Worm (Caenorhabditis elegans) whole organism, young adult: ENCODE measurements around the gene nasp-2.

Experiments
- B0336.3 ChIP-seq: fragments of 200-800 bp; sonication (Bioruptor generic); IDR thresholded peaks from 2 replicates; pipeline ENCODE4 v1.3.6; 2022; ENCODE audit warnings: missing genetic modification characterization, missing compliant biosample characterization
- C06A6.2 ChIP-seq: fragments of 200-800 bp; sonication (Bioruptor generic); conservative IDR thresholded peaks from 2 replicates; pipeline ENCODE4 v1.3.6; 2022; ENCODE audit warnings: missing genetic modification characterization, missing compliant biosample characterization
- C17E4.6 ChIP-seq: fragments of 200-800 bp; sonication (Bioruptor generic); IDR thresholded peaks from 2 replicates; pipeline ENCODE4 v1.3.6; 2022; ENCODE audit warnings: missing genetic modification reagents, missing genetic modification characterization, missing compliant biosample characterization
- F52B5.7 ChIP-seq: sonication (generic microtip); optimal IDR thresholded peaks from 2 replicates; lab custom pipeline; 2016; ENCODE audit warnings: mild to moderate bottlenecking, missing genetic modification characterization, missing compliant biosample characterization
- K11D2.4 ChIP-seq: fragments of 200-800 bp; sonication (Bioruptor generic); IDR thresholded peaks from 2 replicates; pipeline ENCODE4 v1.3.6; 2022; ENCODE audit warnings: missing genetic modification reagents, missing genetic modification characterization, missing compliant biosample characterization
- Y53F4B.3 ChIP-seq: fragments of 200-800 bp; sonication (Bioruptor generic); IDR thresholded peaks from 2 replicates; pipeline ENCODE4 v1.3.6; 2022; ENCODE audit warnings: missing genetic modification reagents, missing genetic modification characterization, missing compliant biosample characterization
- Y53G8AR.9 ChIP-seq: fragments of 200-800 bp; sonication (Bioruptor generic); conservative IDR thresholded peaks from 2 replicates; pipeline ENCODE4 v1.3.6; 2022; ENCODE audit warnings: missing genetic modification reagents, missing genetic modification characterization, missing compliant biosample characterization
- akir-1 ChIP-seq: fragments of 200-800 bp; sonication (Bioruptor generic); optimal IDR thresholded peaks from 2 replicates; lab custom pipeline; 2018; ENCODE audit warnings: mild to moderate bottlenecking, missing genetic modification characterization, moderate library complexity, missing compliant biosample characterization
- attf-6 ChIP-seq: fragments of 200-800 bp; sonication (Bioruptor generic); IDR thresholded peaks from 2 replicates; pipeline ENCODE4 v1.3.6; 2022; ENCODE audit warnings: missing genetic modification reagents, missing genetic modification characterization, missing compliant biosample characterization
- bed-1 ChIP-seq: fragments of 200-800 bp; sonication (Bioruptor generic); IDR thresholded peaks from 2 replicates; pipeline ENCODE4 v1.3.6; 2022; ENCODE audit warnings: missing genetic modification reagents, missing genetic modification characterization, missing compliant biosample characterization
- bed-2 ChIP-seq: fragments of 200-800 bp; sonication (Bioruptor generic); IDR thresholded peaks from 2 replicates; pipeline ENCODE4 v1.3.6; 2022; ENCODE audit warnings: missing genetic modification reagents, missing genetic modification characterization, missing compliant biosample characterization
- ccch-3 ChIP-seq: fragments of 200-800 bp; sonication (Bioruptor generic); optimal IDR thresholded peaks from 2 replicates; lab custom pipeline; 2018; ENCODE audit warnings: mild to moderate bottlenecking, missing genetic modification characterization, missing compliant biosample characterization
- cebp-1 ChIP-seq, 2 experiments: fragments of 200-800 bp in 1 of 2; sonication (Bioruptor generic) in 1 of 2; sonication (generic microtip) in 1 of 2; IDR thresholded peaks in 1 of 2; optimal IDR thresholded peaks in 1 of 2; 2 replicates each; pipeline versions ENCODE4 v1.3.6 to Lab custom; 2017 to 2022; ENCODE audit warnings: missing compliant biosample characterization in 2 of 2, missing genetic modification characterization in 2 of 2, mild to moderate bottlenecking in 1 of 2, missing genetic modification reagents in 1 of 2, moderate library complexity in 1 of 2
- ceh-40 ChIP-seq: fragments of 200-800 bp; sonication (Bioruptor generic); IDR thresholded peaks from 2 replicates; pipeline ENCODE4 v1.3.6; 2022; ENCODE audit warnings: missing genetic modification characterization, missing compliant biosample characterization
- egl-18 ChIP-seq: fragments of 200-800 bp; sonication (Bioruptor generic); IDR thresholded peaks from 2 replicates; pipeline ENCODE4 v1.3.6; 2022; ENCODE audit warnings: missing genetic modification reagents, missing genetic modification characterization, missing compliant biosample characterization
- ekl-4 ChIP-seq: fragments of 200-800 bp; sonication (Bioruptor generic); IDR thresholded peaks from 2 replicates; pipeline ENCODE4 v1.3.6; 2022; ENCODE audit warnings: missing genetic modification reagents, missing genetic modification characterization, missing compliant biosample characterization
- fkh-3 ChIP-seq: sonication (generic microtip); optimal IDR thresholded peaks from 2 replicates; lab custom pipeline; 2016; ENCODE audit warnings: mild to moderate bottlenecking, missing genetic modification characterization, missing compliant biosample characterization
- hlh-26 ChIP-seq: fragments of 200-800 bp; sonication (Bioruptor generic); conservative IDR thresholded peaks from 2 replicates; pipeline ENCODE4 v1.3.6; 2022; ENCODE audit warnings: missing genetic modification reagents, missing genetic modification characterization, missing compliant biosample characterization
- hrde-1 ChIP-seq: sonication (generic microtip); optimal IDR thresholded peaks from 2 replicates; lab custom pipeline; 2016; ENCODE audit warnings: missing genetic modification characterization, mild to moderate bottlenecking, missing compliant biosample characterization, moderate library complexity, missing genotype, missing genetic modification reagents, borderline replicate concordance
- let-607 ChIP-seq, 2 experiments: fragments of 200-800 bp in 1 of 2; sonication (Bioruptor generic) in 1 of 2; sonication (generic microtip) in 1 of 2; optimal IDR thresholded peaks; 2 replicates each; lab custom pipeline; 2016 to 2018; ENCODE audit warnings: mild to moderate bottlenecking in 2 of 2, missing compliant biosample characterization in 2 of 2, missing genetic modification characterization in 2 of 2, moderate library complexity in 2 of 2, missing genotype in 1 of 2
- lin-26 ChIP-seq: fragments of 200-800 bp; sonication (Bioruptor generic); IDR thresholded peaks from 2 replicates; pipeline ENCODE4 v1.3.6; 2022; ENCODE audit warnings: missing genetic modification reagents, missing genetic modification characterization, missing compliant biosample characterization
- lin-54 ChIP-seq: fragments of 200-800 bp; sonication (Bioruptor generic); optimal IDR thresholded peaks from 2 replicates; lab custom pipeline; 2018; ENCODE audit warnings: mild to moderate bottlenecking, missing genetic modification characterization, missing compliant biosample characterization
- madf-6 ChIP-seq: fragments of 200-800 bp; sonication (Bioruptor generic); IDR thresholded peaks from 2 replicates; pipeline ENCODE4 v1.3.6; 2022; ENCODE audit warnings: missing genetic modification reagents, missing genetic modification characterization, missing compliant biosample characterization
- madf-8 ChIP-seq: fragments of 200-800 bp; sonication (Bioruptor generic); conservative IDR thresholded peaks from 2 replicates; pipeline ENCODE4 v1.3.6; 2022; ENCODE audit warnings: missing genetic modification reagents, missing genetic modification characterization, missing compliant biosample characterization
- mcd-1 ChIP-seq: fragments of 200-800 bp; sonication (Bioruptor generic); IDR thresholded peaks from 2 replicates; pipeline ENCODE4 v1.3.6; 2022; ENCODE audit warnings: missing genetic modification reagents, missing genetic modification characterization, missing compliant biosample characterization
- nhr-179 ChIP-seq: sonication (generic microtip); optimal IDR thresholded peaks from 2 replicates; lab custom pipeline; 2016; ENCODE audit warnings: mild to moderate bottlenecking, missing genetic modification characterization, missing compliant biosample characterization
- nhr-80 ChIP-seq: sonication (generic microtip); optimal IDR thresholded peaks from 2 replicates; lab custom pipeline; 2016; ENCODE audit warnings: missing genetic modification characterization, missing compliant biosample characterization
- sea-2 ChIP-seq: fragments of 200-800 bp; sonication (Bioruptor generic); IDR thresholded peaks from 2 replicates; pipeline ENCODE4 v1.3.6; 2022; ENCODE audit warnings: missing genetic modification characterization, missing compliant biosample characterization
- snpc-1.3 ChIP-seq: sonication (generic microtip); optimal IDR thresholded peaks from 2 replicates; lab custom pipeline; 2017; ENCODE audit warnings: missing genetic modification characterization, mild to moderate bottlenecking, missing compliant biosample characterization, antibody characterized with exemption, moderate library complexity, missing genotype, missing genetic modification reagents; ENCODE audit not compliant: insufficient read depth
- somi-1 ChIP-seq: fragments of 200-800 bp; sonication (Bioruptor generic); optimal IDR thresholded peaks from 2 replicates; lab custom pipeline; 2018; ENCODE audit warnings: mild to moderate bottlenecking, missing genetic modification characterization, missing compliant biosample characterization
- tbp1 ChIP-seq: fragments of 200-800 bp; sonication (Bioruptor generic); optimal IDR thresholded peaks from 2 replicates; lab custom pipeline; 2018; ENCODE audit warnings: mild to moderate bottlenecking, missing genetic modification characterization, missing compliant biosample characterization
- tlf-1 ChIP-seq: fragments of 200-800 bp; sonication (Bioruptor generic); optimal IDR thresholded peaks from 2 replicates; lab custom pipeline; 2018; ENCODE audit warnings: mild to moderate bottlenecking, missing genetic modification characterization, missing compliant biosample characterization
- unc-130 ChIP-seq: sonication (generic microtip); optimal IDR thresholded peaks from 2 replicates; lab custom pipeline; 2016; ENCODE audit warnings: missing genetic modification reagents, missing genetic modification characterization, missing compliant biosample characterization
- xnd-1 ChIP-seq: sonication (generic microtip); optimal IDR thresholded peaks from 2 replicates; lab custom pipeline; 2016; ENCODE audit warnings: missing genotype, missing genetic modification reagents, missing genetic modification characterization, missing compliant biosample characterization
- zfh-2 ChIP-seq: fragments of 200-800 bp; sonication (Bioruptor generic); conservative IDR thresholded peaks from 2 replicates; pipeline ENCODE4 v1.3.6; 2022; ENCODE audit warnings: missing genetic modification reagents, missing genetic modification characterization, missing compliant biosample characterization
- ztf-28 ChIP-seq: fragments of 200-800 bp; sonication (Bioruptor generic); IDR thresholded peaks from 2 replicates; pipeline ENCODE4 v1.3.6; 2022; ENCODE audit warnings: missing genetic modification reagents, missing genetic modification characterization, missing compliant biosample characterization
- ztf-6 ChIP-seq: fragments of 200-800 bp; sonication (Bioruptor generic); IDR thresholded peaks from 2 replicates; pipeline ENCODE4 v1.3.6; 2022; ENCODE audit warnings: missing genetic modification reagents, missing genetic modification characterization, missing compliant biosample characterization

nasp-2 gene

DNA sequence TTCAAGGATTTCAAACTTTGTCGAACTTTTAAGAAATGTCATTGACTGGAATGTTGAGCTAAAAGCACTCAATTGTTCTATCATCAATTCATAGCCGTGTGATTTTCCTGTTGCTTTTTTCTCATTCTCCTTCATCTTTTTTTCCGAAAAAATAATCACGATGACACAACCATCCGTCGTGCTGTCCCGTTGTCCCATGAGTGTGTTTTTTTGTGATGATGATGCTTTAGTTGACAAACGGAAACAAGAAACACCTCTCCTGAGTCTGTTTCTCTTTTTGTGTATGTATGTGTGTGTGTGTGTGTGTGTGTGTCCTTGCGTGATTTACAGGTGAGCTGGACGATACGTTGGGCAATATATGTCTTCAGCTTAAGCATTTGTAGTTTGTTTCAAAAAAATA is 11.6 kb downstream of the nasp-2 start:
- no peak for TF ChIP-seq unc-130 (GFP tag; lab: Kevin White, UChicago)
- TF ChIP-seq nhr-80 (tag; lab: Kevin White, UChicago) = no peak
- TF ChIP-seq akir-1 = no peak
- TF ChIP-seq sea-2 (GFP tag; lab: Robert Waterston, UW) = no peak
- TF ChIP-seq zfh-2 (GFP tag; lab: Robert Waterston, UW) = no peak
- no peak for TF ChIP-seq mcd-1 (GFP tag; lab: Robert Waterston, UW)
- no peak for TF ChIP-seq ceh-40
- TF ChIP-seq, all 124 proteins: peak for 0

DNA sequence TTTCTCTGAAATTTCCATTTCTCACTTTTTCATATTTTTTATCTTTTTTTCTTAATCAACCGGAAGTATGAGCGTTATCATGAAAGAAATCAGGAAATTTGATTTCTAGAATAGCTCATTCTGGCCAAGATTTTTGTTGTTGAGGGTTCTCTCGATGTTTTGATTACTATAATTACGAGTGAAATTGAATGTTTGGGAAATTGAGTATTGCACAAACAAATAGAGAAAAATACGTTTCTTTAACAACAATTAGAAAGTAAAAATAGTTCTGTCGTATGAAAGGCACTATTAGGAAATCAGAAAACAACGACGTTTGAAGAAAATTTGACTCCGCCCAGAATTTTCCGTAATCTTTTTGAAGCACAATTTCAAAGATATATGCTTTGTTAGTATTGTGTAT is 12.7 kb downstream of the nasp-2 start:
- no peak for TF ChIP-seq bed-1
- no peak for TF ChIP-seq B0336.3
- no peak for TF ChIP-seq tlf-1 (GFP tag; lab: Kevin White, UChicago)
- TF ChIP-seq bed-2 (GFP tag; lab: Robert Waterston, UW) = no peak

DNA sequence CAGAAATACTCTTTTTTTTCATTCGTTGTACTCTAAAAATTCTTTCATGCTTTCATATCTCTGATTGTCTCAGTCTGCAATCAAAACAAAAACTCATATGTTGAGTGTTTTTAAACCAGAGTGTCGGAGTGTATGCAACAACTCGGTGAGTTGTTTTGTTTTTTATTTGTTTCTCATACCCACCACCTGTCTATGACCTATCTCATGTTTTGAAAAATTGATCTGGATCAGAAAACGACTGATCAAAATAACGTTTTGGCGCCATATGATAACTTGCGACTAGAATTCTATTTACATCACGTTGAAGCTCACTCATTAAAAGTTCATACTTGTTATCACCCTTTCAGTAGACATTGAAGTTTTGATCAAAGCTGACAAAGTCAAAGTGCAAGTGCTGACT is 13.4 kb downstream of the nasp-2 start:
- TF ChIP-seq nhr-179 (tag; lab: Kevin White, UChicago) (no peak), lin-26 (no peak), fkh-3 (tag; lab: Kevin White, UChicago) (no peak), let-607 (tag; optimal IDR thresholded peaks at IDR 0.05; lab: Kevin White, UChicago) (no peak), cebp-1 (GFP tag; IDR thresholded peaks at IDR 0.05; lab: Robert Waterston, UW) (no peak), cebp-1 (tag; optimal IDR thresholded peaks at IDR 0.05; lab: Kevin White, UChicago) (no peak), C06A6.2 (GFP tag; lab: Robert Waterston, UW) (no peak), ekl-4 (GFP tag; lab: Robert Waterston, UW) (no peak), egl-18 (no peak), tbp1 (no peak), C17E4.6 (no peak)

DNA sequence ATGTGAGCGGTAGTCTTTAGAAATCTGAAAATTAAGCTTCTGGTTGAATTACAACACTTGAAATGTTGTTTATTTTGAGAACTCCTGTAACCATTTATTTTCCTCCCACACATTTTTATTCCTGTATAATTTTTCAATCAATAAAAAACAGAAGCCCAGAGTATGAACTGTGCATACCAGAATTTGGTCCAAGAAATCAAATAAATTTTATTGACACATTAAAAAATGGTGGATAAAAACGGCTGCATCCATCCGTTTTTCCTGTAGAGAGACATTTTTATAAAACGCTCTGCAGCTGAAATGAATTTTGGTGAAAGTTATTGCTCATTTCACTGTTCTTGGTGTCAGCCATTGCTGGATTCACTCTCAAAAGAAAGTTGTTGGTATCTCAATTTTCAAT is 14.8 kb downstream of the nasp-2 start, which contains the start of gene C26E1.1:
TSS of gene C26E1.1 (plus strand) at position 301 of the 400 bp plus-strand sequence.
- TF ChIP-seq lin-54 (GFP tag; lab: Kevin White, UChicago) (no peak), snpc-1.3 (tag; lab: Kevin White, UChicago) (no peak), ztf-6 (GFP tag; lab: Robert Waterston, UW) (no peak), F52B5.7 (tag; lab: Kevin White, UChicago) (no peak), sea-2 (GFP tag; lab: Robert Waterston, UW) (no peak)

DNA sequence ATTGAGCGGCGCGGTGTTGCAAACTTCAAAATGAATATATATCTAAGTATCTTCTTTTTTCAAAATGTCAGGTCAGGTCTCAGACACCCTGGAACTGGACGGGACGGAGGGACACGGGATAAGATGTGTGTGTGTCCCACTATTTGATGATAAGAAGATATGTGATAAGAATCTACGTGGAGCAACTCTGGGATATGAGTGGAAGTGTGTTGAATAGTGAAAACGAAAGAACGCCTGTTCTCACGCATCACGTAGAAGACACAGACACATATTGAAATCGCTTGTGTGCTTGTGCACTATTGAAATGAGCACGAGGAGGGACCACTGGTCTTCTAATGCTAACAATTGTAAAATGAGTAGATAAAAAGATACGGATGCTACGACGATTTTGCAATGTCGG is 16.2 kb downstream of the nasp-2 start, which contains the start of gene uig-1:
TSS of gene uig-1 (minus strand) at position 120 of the 400 bp plus-strand sequence.
- TF ChIP-seq hrde-1 = no peak
- TF ChIP-seq hlh-26 (GFP tag; lab: Robert Waterston, UW) = no peak
- TF ChIP-seq ztf-28 = no peak
- TF ChIP-seq attf-6 (GFP tag; lab: Robert Waterston, UW) = no peak

DNA sequence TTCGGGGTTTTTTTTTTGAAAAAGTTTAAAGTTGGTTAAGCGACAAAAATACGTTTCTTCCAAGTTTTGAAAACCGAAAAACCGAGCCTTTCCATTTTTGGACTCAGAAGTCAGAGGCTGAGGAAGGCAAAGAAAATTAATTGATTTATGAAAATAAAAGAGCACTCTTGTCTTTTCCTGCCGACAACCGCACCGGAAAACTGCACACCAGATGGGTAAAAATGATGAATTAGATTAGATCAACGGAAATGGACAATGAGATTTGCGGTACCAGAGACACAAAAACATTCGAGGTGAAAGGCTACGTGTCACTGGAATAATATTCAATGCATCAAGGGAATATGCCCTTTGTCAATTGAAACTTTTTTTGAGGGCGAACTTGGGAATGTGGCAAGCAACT is 17.6 kb downstream of the nasp-2 start:
- TF ChIP-seq snpc-1.3 (tag; lab: Kevin White, UChicago) (no peak), egl-18 (no peak), nhr-80 (tag; lab: Kevin White, UChicago) (no peak), hrde-1 (no peak), madf-6 (no peak), K11D2.4 (no peak), ccch-3 (GFP tag; lab: Kevin White, UChicago) (no peak), Y53F4B.3 (no peak), somi-1 (GFP tag; lab: Kevin White, UChicago) (no peak), Y53G8AR.9 (GFP tag; lab: Robert Waterston, UW) (no peak), xnd-1 (tag; lab: Kevin White, UChicago) (no peak), madf-8 (GFP tag; lab: Robert Waterston, UW) (no peak), zfh-2 (GFP tag; lab: Robert Waterston, UW) (no peak)
